Worm (Caenorhabditis elegans): Measurements from ENCODE around the gene C13A2.7.

DNA sequence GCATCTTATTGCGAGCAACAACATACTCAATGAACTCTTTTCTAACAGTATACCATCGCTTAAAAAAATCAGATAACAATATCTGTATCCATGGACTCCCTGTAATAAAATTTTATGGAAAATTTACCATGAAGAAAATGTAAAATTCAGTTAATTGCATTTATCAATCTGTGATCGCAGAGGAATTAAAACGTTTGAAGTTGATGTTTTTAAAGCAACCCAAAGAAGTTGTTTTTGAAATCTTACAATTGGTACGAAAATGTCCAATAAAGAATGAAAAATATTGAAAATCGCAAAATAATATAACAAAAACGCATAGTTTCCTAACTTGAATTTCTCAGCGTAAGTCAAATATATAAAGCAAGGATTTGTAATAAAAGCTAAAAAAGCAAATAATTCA, 31.1 kb downstream of the C13A2.7 start, which contains the start of gene srj-32:
- TF ChIP-seq sem-4 (tag; optimal IDR thresholded peaks at IDR 0.05) (no peak), egl-27 (tag; optimal IDR thresholded peaks at IDR 0.05) (no peak), unc-62 (GFP tag; optimal IDR thresholded peaks at IDR 0.05) (no peak), ztf-4 (tag; optimal IDR thresholded peaks at IDR 0.05) (no peak), zag-1 (tag; optimal IDR thresholded peaks at IDR 0.05) (no peak), ama-1 (optimal IDR thresholded peaks at IDR 0.05) (no peak), skn-1 (tag; optimal IDR thresholded peaks at IDR 0.05) (no peak), nhr-11 (tag; optimal IDR thresholded peaks at IDR 0.05) (no peak), lin-13 (GFP tag; optimal IDR thresholded peaks at IDR 0.05) (no peak), ceh-16 (tag; optimal IDR thresholded peaks at IDR 0.05) (no peak), unc-39 (tag; optimal IDR thresholded peaks at IDR 0.05) (no peak), alr-1 (tag; optimal IDR thresholded peaks at IDR 0.05) (no peak), ceh-82 (tag; optimal IDR thresholded peaks at IDR 0.05) (no peak), dmd-4 (tag; optimal IDR thresholded peaks at IDR 0.05) (no peak)

Data from whole organism, L2 larva.